Worm (Caenorhabditis elegans) whole organism, L2 larva: ENCODE data around the gene snt-1.

ENCODE experiments used
- F13H6.1 ChIP-seq: sonication (generic microtip); optimal IDR thresholded peaks from 2 replicates; lab custom pipeline; 2016; ENCODE audit warnings: missing genetic modification characterization, missing compliant biosample characterization
- aly-2 ChIP-seq: fragments of 150-350 bp; optimal IDR thresholded peaks from 2 replicates; lab custom pipeline; 2014; ENCODE audit warnings: missing biosample characterization, missing genetic modification characterization
- ceh-16 ChIP-seq: fragments of 150-350 bp; optimal IDR thresholded peaks from 2 replicates; lab custom pipeline; 2014; ENCODE audit warnings: missing biosample characterization, missing genetic modification characterization
- ceh-82 ChIP-seq: fragments of 150-350 bp; optimal IDR thresholded peaks from 2 replicates; lab custom pipeline; 2014; ENCODE audit warnings: missing biosample characterization, missing genetic modification characterization
- elt-3 ChIP-seq: sonication (generic microtip); optimal IDR thresholded peaks from 2 replicates; lab custom pipeline; 2017; ENCODE audit warnings: missing biosample characterization, missing genetic modification characterization
- lsy-2 ChIP-seq, 2 experiments: fragments of 150-350 bp in 1 of 2; sonication (generic microtip) in 1 of 2; optimal IDR thresholded peaks; 2 replicates each; lab custom pipeline; 2014 to 2017; ENCODE audit warnings: missing biosample characterization in 2 of 2, missing genetic modification characterization in 2 of 2
- mbf-1 ChIP-seq: sonication (generic microtip); optimal IDR thresholded peaks from 2 replicates; lab custom pipeline; 2017; ENCODE audit warnings: missing biosample characterization, missing genetic modification characterization
- mdl-1 ChIP-seq, 2 experiments: fragments of 150-350 bp in 1 of 2; sonication (generic microtip) in 1 of 2; optimal IDR thresholded peaks; 2 replicates each; lab custom pipeline; 2017; ENCODE audit warnings: missing biosample characterization in 2 of 2, missing genetic modification characterization in 2 of 2
- nhr-21 ChIP-seq: fragments of 150-350 bp; optimal IDR thresholded peaks from 2 replicates; lab custom pipeline; 2014; ENCODE audit warnings: missing biosample characterization, missing genetic modification characterization
- nhr-77 ChIP-seq: fragments of 150-350 bp; optimal IDR thresholded peaks from 2 replicates; lab custom pipeline; 2014; ENCODE audit warnings: missing biosample characterization, missing genetic modification characterization
- snpc-4 ChIP-seq: fragments of 150-350 bp; optimal IDR thresholded peaks from 2 replicates; lab custom pipeline; 2014; ENCODE audit warnings: missing biosample characterization, missing genetic modification characterization
- unc-62 ChIP-seq: fragments of 150-350 bp; optimal IDR thresholded peaks from 2 replicates; lab custom pipeline; 2014; ENCODE audit warnings: missing biosample characterization, missing genetic modification reagents, missing genetic modification characterization

DNA sequence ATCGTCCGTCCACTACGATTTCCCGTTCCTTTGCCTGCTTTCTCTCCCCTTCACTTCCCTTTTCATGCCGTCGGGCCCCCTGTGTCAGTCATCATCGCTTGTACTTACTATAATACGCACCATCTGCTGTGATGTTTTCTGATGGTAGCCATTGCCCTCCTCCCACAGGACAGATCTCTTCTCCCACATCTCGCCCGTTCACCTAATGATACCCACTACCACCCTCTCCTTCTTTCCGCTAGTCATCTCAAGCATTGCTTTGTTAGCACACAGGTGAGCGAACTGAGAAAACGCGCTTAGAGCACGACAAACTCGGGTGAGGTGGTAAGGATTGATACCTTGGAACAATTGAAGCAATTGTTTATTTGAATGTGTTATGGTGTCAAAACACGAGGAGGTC, 20.2 kb downstream of the snt-1 start:
- TF ChIP-seq aly-2: no peak
- TF ChIP-seq mdl-1 (tag; optimal IDR thresholded peaks at IDR 0.05; lab: Kevin White, UChicago): no peak
- TF ChIP-seq elt-3: no peak
- TF ChIP-seq nhr-77 (tag; lab: Kevin White, UChicago): no peak
- TF ChIP-seq mbf-1: no peak
- no peak for TF ChIP-seq ceh-16 (tag; lab: Kevin White, UChicago)
- no peak for TF ChIP-seq F13H6.1 (tag; lab: Kevin White, UChicago)
- TF ChIP-seq lsy-2 (tag; optimal IDR thresholded peaks at IDR 0.05; lab: Kevin White, UChicago): no peak
- no peak for TF ChIP-seq unc-62 (GFP tag; lab: Kevin White, UChicago)
- no peak for TF ChIP-seq snpc-4
- TF ChIP-seq nhr-21 (tag; lab: Kevin White, UChicago): no peak
- TF ChIP-seq ceh-82 (tag; lab: Kevin White, UChicago): no peak
